Worm (Caenorhabditis elegans) whole organism, dauer: ENCODE data around the gene F08F1.4.

ENCODE experiments used
- unc-62 ChIP-seq: sonication (generic microtip); optimal IDR thresholded peaks from 2 replicates; lab custom pipeline; 2017; ENCODE audit warnings: missing biosample characterization, missing genetic modification reagents, missing genetic modification characterization

The F08F1.4 gene

ce11 chrX:8416819-8417218, 3.6 kb downstream of the F08F1.4 start, which contains the start of gene ced-8:
TSS of gene ced-8 (minus strand) at chrX:8416919.
- no peak for TF ChIP-seq unc-62 (GFP tag; lab: Kevin White, UChicago)

ce11 chrX:8417727-8418126, 4.5 kb downstream of the F08F1.4 start:
- TF ChIP-seq unc-62 (GFP tag; lab: Kevin White, UChicago), result no peak

- TF ChIP-seq unc-62 (GFP tag; lab: Kevin White, UChicago), result no peak
Observed at ce11 chrX:8418382-8418781, 5.2 kb downstream of the F08F1.4 start, which contains the start of gene spp-13. TSS of gene spp-13 (minus strand) at chrX:8418524.

ce11 chrX:8419252-8419651, 6.0 kb downstream of the F08F1.4 start:
- TF ChIP-seq unc-62 (GFP tag; lab: Kevin White, UChicago), result no peak

- TF ChIP-seq unc-62 (GFP tag; lab: Kevin White, UChicago), result no peak
Observed at ce11 chrX:8421594-8421993, 8.4 kb downstream of the F08F1.4 start.

ce11 chrX:8422020-8422419, 8.8 kb downstream of the F08F1.4 start, which contains the start of gene tag-123:
TSS of gene tag-123 (minus strand) at chrX:8422055.
- no peak for TF ChIP-seq unc-62 (GFP tag; lab: Kevin White, UChicago)

ce11 chrX:8423199-8423598, 10.0 kb downstream of the F08F1.4 start:
- TF ChIP-seq unc-62 (GFP tag; lab: Kevin White, UChicago), result no peak

- TF ChIP-seq unc-62 (GFP tag; lab: Kevin White, UChicago), result no peak
Observed at ce11 chrX:8423633-8424032, 10.4 kb downstream of the F08F1.4 start, which contains the start of gene tth-1. TSS of gene tth-1 (minus strand) at chrX:8423733.

- no peak for TF ChIP-seq unc-62 (GFP tag; lab: Kevin White, UChicago)
Observed at ce11 chrX:8424286-8424685, 11.1 kb downstream of the F08F1.4 start.

ce11 chrX:8426160-8426712, 13.0 kb downstream of the F08F1.4 start:
- no peak for TF ChIP-seq unc-62 (GFP tag; lab: Kevin White, UChicago)

- TF ChIP-seq unc-62 (GFP tag; lab: Kevin White, UChicago), result no peak
Observed at ce11 chrX:8428319-8428888, 15.2 kb downstream of the F08F1.4 start, which contains the start of gene F08F1.3. TSS of gene F08F1.3 (plus strand) at chrX:8428838.

ce11 chrX:8429503-8429902, 16.3 kb downstream of the F08F1.4 start:
- TF ChIP-seq unc-62 (GFP tag; lab: Kevin White, UChicago), result no peak

- no peak for TF ChIP-seq unc-62 (GFP tag; lab: Kevin White, UChicago)
Observed at ce11 chrX:8432361-8432760, 19.1 kb downstream of the F08F1.4 start, which contains the start of gene kin-9. TSS of gene kin-9 (plus strand) at chrX:8432661.

ce11 chrX:8438756-8439155, 25.5 kb downstream of the F08F1.4 start:
- no peak for TF ChIP-seq unc-62 (GFP tag; lab: Kevin White, UChicago)

ce11 chrX:8440001-8440735, 26.9 kb downstream of the F08F1.4 start:
- TF ChIP-seq unc-62 (GFP tag; lab: Kevin White, UChicago), result no peak

ce11 chrX:8444922-8445321, 31.7 kb downstream of the F08F1.4 start:
- TF ChIP-seq unc-62 (GFP tag; lab: Kevin White, UChicago), result no peak
